Worm (Caenorhabditis elegans): ENCODE data around the gene plp-1.

DNA sequence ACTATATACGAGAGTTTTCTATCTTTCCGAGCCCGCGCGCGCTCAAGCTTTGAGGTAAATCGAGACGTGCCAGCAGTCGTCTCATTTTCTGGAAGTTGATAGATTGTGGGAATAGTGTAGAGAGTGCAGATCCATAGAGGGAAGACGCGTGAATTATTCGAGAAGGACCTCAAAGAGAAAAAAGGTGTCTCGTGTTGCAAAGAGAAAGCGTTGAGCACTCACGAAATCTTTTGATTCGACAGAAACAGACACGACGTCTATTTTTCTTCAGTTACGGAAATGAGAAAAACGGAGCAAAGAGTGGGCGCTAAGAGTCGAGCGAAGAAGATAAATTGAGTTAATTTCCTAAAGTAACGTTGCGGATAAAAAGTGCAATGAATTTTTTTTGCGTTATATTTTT is 9.3 kb upstream of the plp-1 start:
- TF ChIP-seq nhr-77 (tag; optimal IDR thresholded peaks at IDR 0.05) (no peak), elt-3 (tag; optimal IDR thresholded peaks at IDR 0.05) (no peak), egl-27 (tag; optimal IDR thresholded peaks at IDR 0.05) (no peak), pax-3 (tag; optimal IDR thresholded peaks at IDR 0.05) (no peak), unc-62 (GFP tag; optimal IDR thresholded peaks at IDR 0.05) (no peak), lin-13 (GFP tag; optimal IDR thresholded peaks at IDR 0.05) (no peak), snpc-4 (tag; optimal IDR thresholded peaks at IDR 0.05) (no peak), sptf-1 (tag; optimal IDR thresholded peaks at IDR 0.05) (no peak), pag-3 (tag; optimal IDR thresholded peaks at IDR 0.05; ENCODE audit: borderline replicate concordance, insufficient read depth) (no peak)
